Fruit fly (Drosophila melanogaster): ENCODE data around the gene CG6793.

Gene CG6793

dm6 chr3L:12024947-12025346 lies 17.2 kb upstream of the CG6793 start:
- TF ChIP-seq sens (GFP tag) (peak; percentile 8), ken (GFP tag; IDR thresholded peaks at IDR 0.05) (no peak), Gsc (GFP tag; IDR thresholded peaks at IDR 0.05) (no peak), bsh (GFP tag; optimal IDR thresholded peaks at IDR 0.05) (peak in 1 of 2 experiments; percentile 33), p53 (GFP tag; optimal IDR thresholded peaks at IDR 0.05) (no peak), row (GFP tag; IDR thresholded peaks at IDR 0.05) (0 out of 3 replicates have a peak, but pooled peaks have one; percentile 9), CG17359 (tag; optimal IDR thresholded peaks at IDR 0.05) (peak; percentile 6), vfl (GFP tag; optimal IDR thresholded peaks at IDR 0.05) (no peak), Sox102F (GFP tag; optimal IDR thresholded peaks at IDR 0.05) (peak; percentile 29), gem (tag; optimal IDR thresholded peaks at IDR 0.05) (peak; percentile 38), Blimp-1 (GFP tag; optimal IDR thresholded peaks at IDR 0.05) (peak; percentile 10)

- TF ChIP-seq CG13287 (GFP tag; IDR thresholded peaks at IDR 0.05; ENCODE audit: partially characterized antibody) (no peak), Chrac-16 (GFP tag; optimal IDR thresholded peaks at IDR 0.05) (no peak), CG8290 (GFP tag; optimal IDR thresholded peaks at IDR 0.05) (no peak), CG8290 (tag; optimal IDR thresholded peaks at IDR 0.05) (no peak), CHES-1-like (GFP tag; optimal IDR thresholded peaks at IDR 0.05) (no peak), ind (GFP tag; optimal IDR thresholded peaks at IDR 0.05) (no peak), Rfx (GFP tag; IDR thresholded peaks at IDR 0.05) (no peak), nau (GFP tag; optimal IDR thresholded peaks at IDR 0.05) (no peak), CrebB (tag; optimal IDR thresholded peaks at IDR 0.05) (no peak), CG13894 (tag; optimal IDR thresholded peaks at IDR 0.05) (no peak), Atf-2 (GFP tag; optimal IDR thresholded peaks at IDR 0.05) (no peak), H15 (GFP tag; IDR thresholded peaks at IDR 0.05) (no peak), Atf3 (GFP tag; optimal IDR thresholded peaks at IDR 0.05) (no peak), CG1529 (GFP tag; optimal IDR thresholded peaks at IDR 0.05) (no peak), slp2 (GFP tag; optimal IDR thresholded peaks at IDR 0.05) (no peak), CG12104 (GFP tag; optimal IDR thresholded peaks at IDR 0.05) (no peak), HLH54F (GFP tag; optimal IDR thresholded peaks at IDR 0.05) (no peak)
Measured at dm6 chr3L:12027929-12028328, 14.3 kb upstream of the CG6793 start.

- TF ChIP-seq nom (GFP tag; optimal IDR thresholded peaks at IDR 0.05) (peak; percentile 11), CG42726 (GFP tag; IDR thresholded peaks at IDR 0.05; ENCODE audit: partially characterized antibody) (0 out of 2 replicates have a peak, but pooled peaks have one; percentile 23), CG31224 (GFP tag; IDR thresholded peaks at IDR 0.05) (no peak), Ets65A (GFP tag) (peak; percentile 71)
Measured at dm6 chr3L:12028534-12029029, 13.6 kb upstream of the CG6793 start.

- TF ChIP-seq row (GFP tag; IDR thresholded peaks at IDR 0.05) (peak; percentile 37; the same call in 1 of the 3 replicates), CG10979 (tag; optimal IDR thresholded peaks at IDR 0.05) (peak; percentile 43), CG6254 (GFP tag; optimal IDR thresholded peaks at IDR 0.05) (no peak), dmrt99B (tag; optimal IDR thresholded peaks at IDR 0.05) (peak; percentile 29), fd96Cb (tag; optimal IDR thresholded peaks at IDR 0.05) (peak; percentile 36), jigr1 (GFP tag; IDR thresholded peaks at IDR 0.05) (no peak), Hr51 (GFP tag; optimal IDR thresholded peaks at IDR 0.05) (peak in 1 of 2 experiments; percentile 3), gem (tag; optimal IDR thresholded peaks at IDR 0.05) (peak; percentile 10), CG18262 (tag; optimal IDR thresholded peaks at IDR 0.05) (peak; percentile 26), CG17361 (GFP tag; IDR thresholded peaks at IDR 0.05) (0 out of 3 replicates have a peak, but pooled peaks have one; percentile 13), H15 (GFP tag; IDR thresholded peaks at IDR 0.05) (no peak), Sox102F (GFP tag; optimal IDR thresholded peaks at IDR 0.05) (peak; percentile 25), CG2199 (GFP tag; IDR thresholded peaks at IDR 0.05) (0 out of 3 replicates have a peak, but pooled peaks have one; percentile 25), sc (optimal IDR thresholded peaks at IDR 0.05) (no peak), sc (GFP tag; optimal IDR thresholded peaks at IDR 0.05) (no peak), ara (GFP tag; IDR thresholded peaks at IDR 0.05) (0 out of 2 replicates have a peak, but pooled peaks have one; percentile 6), CG1603 (tag; optimal IDR thresholded peaks at IDR 0.05) (peak; percentile 9), CG17829 (tag; optimal IDR thresholded peaks at IDR 0.05) (peak; percentile 9), amos (GFP tag; IDR thresholded peaks at IDR 0.05; ENCODE audit: partially characterized antibody) (no peak), CG12104 (GFP tag; optimal IDR thresholded peaks at IDR 0.05) (no peak)
Measured at dm6 chr3L:12030521-12030920, 11.7 kb upstream of the CG6793 start.
